Worm (Caenorhabditis elegans): ENCODE results near the gene srv-16.

srv-16 gene

ce11 chrIV:15955349-15955748 is 21.6 kb upstream of the srv-16 start:
- TF ChIP-seq eor-1 (tag; optimal IDR thresholded peaks at IDR 0.05) (no peak), skn-1 (tag; optimal IDR thresholded peaks at IDR 0.05) (no peak), pha-4 (tag; optimal IDR thresholded peaks at IDR 0.05) (no peak), ztf-11 (tag; optimal IDR thresholded peaks at IDR 0.05) (no peak), mdl-1 (tag; optimal IDR thresholded peaks at IDR 0.05) (no peak), jun-1 (tag; optimal IDR thresholded peaks at IDR 0.05) (no peak), snpc-4 (tag; optimal IDR thresholded peaks at IDR 0.05) (no peak), lin-15B (tag; optimal IDR thresholded peaks at IDR 0.05) (no peak)

ce11 chrIV:15953689-15954088 is 20.0 kb upstream of the srv-16 start:
- TF ChIP-seq nfya-1 (tag; optimal IDR thresholded peaks at IDR 0.05; ENCODE audit: insufficient read depth) (no peak), elt-1 (tag; optimal IDR thresholded peaks at IDR 0.05) (no peak), ceh-9 (tag; optimal IDR thresholded peaks at IDR 0.05) (no peak), ceh-82 (tag; optimal IDR thresholded peaks at IDR 0.05) (no peak), nhr-23 (tag; optimal IDR thresholded peaks at IDR 0.05) (no peak)

ce11 chrIV:15951640-15952039 is 17.9 kb upstream of the srv-16 start, which contains the start of gene Y105C5B.15:
Y105C5B.15 (plus strand) TSS chrIV:15951936.
- TF ChIP-seq elt-1 (tag; optimal IDR thresholded peaks at IDR 0.05) (no peak), elt-2 (tag; optimal IDR thresholded peaks at IDR 0.05) (peak; percentile 67), nhr-12 (tag; optimal IDR thresholded peaks at IDR 0.05) (no peak), skn-1 (tag; optimal IDR thresholded peaks at IDR 0.05) (no peak), ceh-82 (tag; optimal IDR thresholded peaks at IDR 0.05) (no peak), nhr-237 (tag; optimal IDR thresholded peaks at IDR 0.05) (no peak), R02D3.7 (tag; optimal IDR thresholded peaks at IDR 0.05) (no peak), nhr-67 (tag; optimal IDR thresholded peaks at IDR 0.05) (no peak)

ce11 chrIV:15950838-15951581 is 17.3 kb upstream of the srv-16 start, which contains the start of gene ifas-3:
ifas-3 (minus strand) TSS chrIV:15950888.
- no peak for TF ChIP-seq nhr-11 (tag; optimal IDR thresholded peaks at IDR 0.05)
- TF ChIP-seq lin-39 (tag; optimal IDR thresholded peaks at IDR 0.05), result no peak
- no peak for TF ChIP-seq nhr-237 (tag; optimal IDR thresholded peaks at IDR 0.05)

ce11 chrIV:15949995-15950394 is 16.3 kb upstream of the srv-16 start:
- no peak for TF ChIP-seq nhr-77 (tag; optimal IDR thresholded peaks at IDR 0.05)

- TF ChIP-seq R02D3.7 (tag; optimal IDR thresholded peaks at IDR 0.05) (no peak), lin-39 (tag; optimal IDR thresholded peaks at IDR 0.05) (no peak), elt-3 (tag; optimal IDR thresholded peaks at IDR 0.05) (no peak), sea-2 (GFP tag; optimal IDR thresholded peaks at IDR 0.05) (no peak), hmg-11 (tag; optimal IDR thresholded peaks at IDR 0.05) (no peak), ztf-4 (tag; optimal IDR thresholded peaks at IDR 0.05) (no peak), ceh-82 (tag; optimal IDR thresholded peaks at IDR 0.05) (no peak), lin-15B (tag; optimal IDR thresholded peaks at IDR 0.05) (no peak), nhr-76 (tag; optimal IDR thresholded peaks at IDR 0.05) (no peak), unc-62 (GFP tag; optimal IDR thresholded peaks at IDR 0.05) (no peak), nhr-237 (tag; optimal IDR thresholded peaks at IDR 0.05) (no peak), zag-1 (tag; optimal IDR thresholded peaks at IDR 0.05) (no peak), mml-1 (tag; optimal IDR thresholded peaks at IDR 0.05) (no peak), egl-27 (tag; optimal IDR thresholded peaks at IDR 0.05) (no peak), fos-1 (tag; optimal IDR thresholded peaks at IDR 0.05) (no peak), ceh-9 (tag; optimal IDR thresholded peaks at IDR 0.05) (no peak), eor-1 (tag; optimal IDR thresholded peaks at IDR 0.05) (no peak), nhr-25 (tag; optimal IDR thresholded peaks at IDR 0.05) (no peak)
Measured at ce11 chrIV:15946507-15946906, 12.8 kb upstream of the srv-16 start, which contains the start of gene skr-10. skr-10 (plus strand) TSS chrIV:15946807.

Data from whole organism, L3 larva.